Fruit fly (Drosophila melanogaster): ENCODE measurements around the gene CG4669.

The CG4669 gene

dm6 chr3L:5246747-5247454, 12.6 kb downstream of the CG4669 start (continued):
- TF ChIP-seq jing (GFP tag; optimal IDR thresholded peaks at IDR 0.05), result no peak
- peak in 1 of 2 experiments; percentile 15 for TF ChIP-seq Hr51 (GFP tag; optimal IDR thresholded peaks at IDR 0.05)
- TF ChIP-seq Hey (tag; optimal IDR thresholded peaks at IDR 0.05), result no peak
- TF ChIP-seq stwl (tag; optimal IDR thresholded peaks at IDR 0.05), result no peak
- TF ChIP-seq toy (GFP tag; IDR thresholded peaks at IDR 0.05), result no peak
- TF ChIP-seq tx (GFP tag; optimal IDR thresholded peaks at IDR 0.05), result no peak
- peak; percentile 33 for TF ChIP-seq dmrt99B (tag; optimal IDR thresholded peaks at IDR 0.05)
- TF ChIP-seq CG11093 (GFP tag; IDR thresholded peaks at IDR 0.05), result no peak
- no peak for TF ChIP-seq D (optimal IDR thresholded peaks at IDR 0.05)
- no peak for TF ChIP-seq D (GFP tag; optimal IDR thresholded peaks at IDR 0.05)
- TF ChIP-seq zf30C (GFP tag; optimal IDR thresholded peaks at IDR 0.05), result no peak
- no peak for TF ChIP-seq CG13775 (GFP tag; optimal IDR thresholded peaks at IDR 0.05)
- no peak for TF ChIP-seq CHES-1-like (GFP tag; optimal IDR thresholded peaks at IDR 0.05)
- no peak for TF ChIP-seq CG4707 (GFP tag; optimal IDR thresholded peaks at IDR 0.05)
- no peak for TF ChIP-seq CG17829 (tag; optimal IDR thresholded peaks at IDR 0.05)
- no peak for TF ChIP-seq CG1603 (tag; optimal IDR thresholded peaks at IDR 0.05)
- TF ChIP-seq Oli (tag; optimal IDR thresholded peaks at IDR 0.05), result no peak
- no peak for TF ChIP-seq ab (GFP tag; optimal IDR thresholded peaks at IDR 0.05)
- no peak for TF ChIP-seq ftz-f1 (GFP tag; optimal IDR thresholded peaks at IDR 0.05)
- TF ChIP-seq CG4730 (GFP tag; IDR thresholded peaks at IDR 0.05), result no peak
- TF ChIP-seq Ada2b (GFP tag; IDR thresholded peaks at IDR 0.05), result peak; percentile 36; the same call in 1 of the 2 replicates
- no peak for TF ChIP-seq CG1529 (GFP tag; optimal IDR thresholded peaks at IDR 0.05)
- TF ChIP-seq ara (GFP tag; IDR thresholded peaks at IDR 0.05), result no peak
- TF ChIP-seq GATAe (GFP tag; conservative IDR thresholded peaks at IDR 0.05), result no peak
- peak; percentile 40 for TF ChIP-seq row (GFP tag; IDR thresholded peaks at IDR 0.05)
- peak; percentile 60 for TF ChIP-seq crol (GFP tag; IDR thresholded peaks at IDR 0.05)
- TF ChIP-seq CG13123 (GFP tag; optimal IDR thresholded peaks at IDR 0.05), result no peak
- TF ChIP-seq odd (GFP tag; optimal IDR thresholded peaks at IDR 0.05), result no peak
- TF ChIP-seq trh (GFP tag; optimal IDR thresholded peaks at IDR 0.05), result no peak
- no peak for TF ChIP-seq vvl (GFP tag; IDR thresholded peaks at IDR 0.05)
- TF ChIP-seq luna (GFP tag; optimal IDR thresholded peaks at IDR 0.05), result no peak
- peak; percentile 37 for TF ChIP-seq CG2678 (tag; optimal IDR thresholded peaks at IDR 0.05)
- no peak for TF ChIP-seq CG8924 (tag; optimal IDR thresholded peaks at IDR 0.05)
- TF ChIP-seq kay (GFP tag; optimal IDR thresholded peaks at IDR 0.05), result no peak
- peak; percentile 6 for TF ChIP-seq CG18599 (GFP tag; optimal IDR thresholded peaks at IDR 0.05)
- TF ChIP-seq Poxn (GFP tag; IDR thresholded peaks at IDR 0.05), result no peak
- no peak for TF ChIP-seq ato (GFP tag; IDR thresholded peaks at IDR 0.05; ENCODE audit: partially characterized antibody)
- no peak for TF ChIP-seq CG31388 (GFP tag; optimal IDR thresholded peaks at IDR 0.05)
- TF ChIP-seq sens (GFP tag), result peak; percentile 15
- TF ChIP-seq Sox102F (GFP tag; optimal IDR thresholded peaks at IDR 0.05), result peak; percentile 4
- TF ChIP-seq az2 (GFP tag; optimal IDR thresholded peaks at IDR 0.05), result no peak
- no peak for TF ChIP-seq CG13287 (GFP tag; IDR thresholded peaks at IDR 0.05; ENCODE audit: partially characterized antibody)
- TF ChIP-seq Ets65A (GFP tag), result peak; percentile 6
- no peak for TF ChIP-seq Ravus (GFP tag; IDR thresholded peaks at IDR 0.05)
- TF ChIP-seq Atf6 (GFP tag; IDR thresholded peaks at IDR 0.05), result no peak
- 0 out of 3 replicates have a peak, but pooled peaks have one; percentile 35 for TF ChIP-seq sr (GFP tag; IDR thresholded peaks at IDR 0.05)
- no peak for TF ChIP-seq sens-2 (GFP tag; IDR thresholded peaks at IDR 0.05)
- no peak for TF ChIP-seq CG11398 (GFP tag; optimal IDR thresholded peaks at IDR 0.05)
- no peak for TF ChIP-seq vfl (GFP tag; optimal IDR thresholded peaks at IDR 0.05)
- no peak for TF ChIP-seq HLHmδ (GFP tag; optimal IDR thresholded peaks at IDR 0.05)
- TF ChIP-seq CG16815 (GFP tag; optimal IDR thresholded peaks at IDR 0.05), result no peak

Measured in whole organism, embryonic.